Fruit fly (Drosophila melanogaster): ENCODE results near the gene Srp19.

Srp19 gene

DNA sequence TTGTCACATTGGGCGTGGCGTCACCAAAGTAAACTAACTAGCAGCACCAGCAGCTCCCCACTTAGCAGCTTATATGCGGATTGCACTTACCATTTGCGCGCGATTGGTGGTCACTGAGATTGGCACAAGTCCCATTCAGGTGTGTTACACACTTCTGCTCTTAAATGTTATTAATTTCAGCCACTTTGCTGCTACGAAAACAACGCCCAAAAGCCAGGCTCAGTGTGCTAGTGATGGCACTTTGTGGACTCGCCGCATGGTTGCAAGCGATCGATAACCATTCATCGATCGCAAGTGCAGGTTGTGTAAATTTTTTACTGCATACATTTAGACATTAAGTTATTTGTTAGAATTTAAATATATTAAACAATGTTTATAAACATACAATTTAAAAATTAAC is 12.8 kb downstream of the Srp19 start, which contains the start of the genes wrm1 and wrm2:
Gene wrm1, minus strand, starts transcription at position 237 of the 400 bp plus-strand sequence.
Gene wrm2, minus strand, starts transcription at position 237 of the 400 bp plus-strand sequence.
- TF ChIP-seq dsx (GFP tag; optimal IDR thresholded peaks at IDR 0.05; ENCODE audit: poor library complexity, severe bottlenecking) (peak; percentile 18), Met (GFP tag; optimal IDR thresholded peaks at IDR 0.05) (no peak), CG1621 (tag; optimal IDR thresholded peaks at IDR 0.05) (no peak), acj6 (GFP tag; optimal IDR thresholded peaks at IDR 0.05) (no peak), pdm3 (GFP tag; optimal IDR thresholded peaks at IDR 0.05) (no peak), CG6163 (GFP tag; IDR thresholded peaks at IDR 0.05) (no peak), ss (GFP tag; optimal IDR thresholded peaks at IDR 0.05) (no peak), fd85E (GFP tag; optimal IDR thresholded peaks at IDR 0.05) (no peak), esn (GFP tag; optimal IDR thresholded peaks at IDR 0.05) (peak; percentile 8), fkh (GFP tag; optimal IDR thresholded peaks at IDR 0.05) (no peak), eg (GFP tag; IDR thresholded peaks at IDR 0.05) (peak; percentile 37; the same call in 1 of the 3 replicates), CG8319 (GFP tag; optimal IDR thresholded peaks at IDR 0.05) (no peak), svp (GFP tag) (no peak), Hr4 (GFP tag; optimal IDR thresholded peaks at IDR 0.05) (no peak), Hr38 (GFP tag; optimal IDR thresholded peaks at IDR 0.05) (no peak)

DNA sequence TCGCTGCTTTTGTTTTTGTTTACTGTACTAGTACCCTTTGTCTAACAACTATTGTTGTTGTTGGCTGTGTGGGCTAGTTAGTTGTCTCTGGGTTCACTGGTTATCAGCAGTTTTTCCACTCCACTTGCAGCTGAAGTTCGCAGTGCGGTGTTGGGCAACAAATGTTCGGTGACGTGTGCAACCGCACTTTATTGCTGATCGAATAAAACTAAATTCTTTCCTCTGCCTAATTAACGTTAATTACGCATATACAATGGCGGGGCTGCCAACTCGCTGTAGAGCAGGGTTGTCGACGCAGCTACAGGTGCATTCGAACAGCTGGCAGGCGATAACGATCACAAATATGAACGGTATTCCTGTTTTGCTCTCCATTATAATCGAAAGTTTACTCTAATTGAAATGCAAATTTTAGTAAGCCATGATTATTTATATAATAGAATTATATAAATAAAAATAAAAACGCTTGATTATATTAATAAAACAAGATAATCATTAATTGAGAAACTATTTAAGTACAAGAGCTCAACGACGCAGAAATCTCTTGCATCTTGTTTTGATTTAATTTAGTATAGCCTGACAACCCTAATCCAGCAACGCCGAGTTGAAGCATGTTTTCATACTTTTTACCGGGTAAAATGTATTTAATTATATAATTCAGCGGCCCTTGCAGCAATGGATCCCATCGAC is 19.1 kb downstream of the Srp19 start, which contains the start of the genes mrva, CG42307 and mus312:
Gene mrva, minus strand, starts transcription at position 276 of the 687 bp plus-strand sequence.
Gene CG42307, plus strand, starts transcription at position 566 of the 687 bp plus-strand sequence.
Gene mus312, plus strand, starts transcription at position 566 of the 687 bp plus-strand sequence.
- peak; percentile 86 for TF ChIP-seq CG8632 (GFP tag; optimal IDR thresholded peaks at IDR 0.05)
- peak; percentile 82 for TF ChIP-seq CG15336 (GFP tag; IDR thresholded peaks at IDR 0.05)
- TF ChIP-seq CG11762 (GFP tag; optimal IDR thresholded peaks at IDR 0.05; ENCODE audit: insufficient read depth), result peak; percentile 76
- TF ChIP-seq CG10631 (GFP tag; optimal IDR thresholded peaks at IDR 0.05), result peak; percentile 85
- no peak for TF ChIP-seq fkh (GFP tag; optimal IDR thresholded peaks at IDR 0.05)
- peak; percentile 62 for TF ChIP-seq lz (GFP tag; optimal IDR thresholded peaks at IDR 0.05)
- no peak for TF ChIP-seq Sox102F (GFP tag; optimal IDR thresholded peaks at IDR 0.05)
- peak; percentile 48 for TF ChIP-seq dsx (GFP tag; optimal IDR thresholded peaks at IDR 0.05; ENCODE audit: poor library complexity, severe bottlenecking)
- TF ChIP-seq CG6792 (GFP tag; optimal IDR thresholded peaks at IDR 0.05), result peak; percentile 70
- no peak for TF ChIP-seq pdm3 (GFP tag; optimal IDR thresholded peaks at IDR 0.05)
- peak; percentile 28 for TF ChIP-seq fd59A (GFP tag; optimal IDR thresholded peaks at IDR 0.05)
- TF ChIP-seq Blimp-1 (GFP tag; optimal IDR thresholded peaks at IDR 0.05), result peak; percentile 65
- peak; percentile 78 for TF ChIP-seq CG6163 (GFP tag; IDR thresholded peaks at IDR 0.05)
- TF ChIP-seq Ets96B (tag; optimal IDR thresholded peaks at IDR 0.05), result peak; percentile 85
- no peak for TF ChIP-seq ss (GFP tag; optimal IDR thresholded peaks at IDR 0.05)
- TF ChIP-seq topi (GFP tag; optimal IDR thresholded peaks at IDR 0.05), result no peak
- peak; percentile 80 for TF ChIP-seq CG8119 (GFP tag; IDR thresholded peaks at IDR 0.05)
- peak; percentile 13 for TF ChIP-seq CG6854 (GFP tag; optimal IDR thresholded peaks at IDR 0.05)
- peak; percentile 89 for TF ChIP-seq eg (GFP tag; IDR thresholded peaks at IDR 0.05)
- peak; percentile 90 for TF ChIP-seq CG3032 (tag; optimal IDR thresholded peaks at IDR 0.05)
- peak; percentile 78 for TF ChIP-seq esn (GFP tag; optimal IDR thresholded peaks at IDR 0.05)
- TF ChIP-seq Sox14 (GFP tag; optimal IDR thresholded peaks at IDR 0.05), result peak; percentile 79
- peak; percentile 52 for TF ChIP-seq Eip93F (GFP tag; optimal IDR thresholded peaks at IDR 0.05)
- no peak for TF ChIP-seq Smox (GFP tag; optimal IDR thresholded peaks at IDR 0.05)
- no peak for TF ChIP-seq CG10669 (GFP tag; optimal IDR thresholded peaks at IDR 0.05)
- TF ChIP-seq Sox15 (GFP tag; optimal IDR thresholded peaks at IDR 0.05), result peak; percentile 67
- no peak for TF ChIP-seq OdsH (GFP tag; optimal IDR thresholded peaks at IDR 0.05)
- TF ChIP-seq CG31627 (GFP tag; optimal IDR thresholded peaks at IDR 0.05), result peak; percentile 44
- peak; percentile 50 for TF ChIP-seq CG7368 (GFP tag; optimal IDR thresholded peaks at IDR 0.05)
- no peak for TF ChIP-seq CG6276 (GFP tag; optimal IDR thresholded peaks at IDR 0.05)
- peak in 1 of 2 experiments; percentile 21 for TF ChIP-seq salr (GFP tag; optimal IDR thresholded peaks at IDR 0.05)
- TF ChIP-seq Eip75B (GFP tag; optimal IDR thresholded peaks at IDR 0.05), result no peak
- TF ChIP-seq achi (GFP tag; optimal IDR thresholded peaks at IDR 0.05), result peak; percentile 83
- TF ChIP-seq cyc (GFP tag; optimal IDR thresholded peaks at IDR 0.05), result peak; percentile 60
- TF ChIP-seq CG11294 (GFP tag; IDR thresholded peaks at IDR 0.05), result peak; percentile 82; the same call in 1 of the 2 replicates
- peak; percentile 81 for TF ChIP-seq CG34406 (GFP tag; optimal IDR thresholded peaks at IDR 0.05)
- TF ChIP-seq Gug (GFP tag; IDR thresholded peaks at IDR 0.05), result peak; percentile 77
- TF ChIP-seq Hr4 (GFP tag; optimal IDR thresholded peaks at IDR 0.05), result no peak

All from whole organism, prepupa.